Worm (Caenorhabditis elegans): Measurements from ENCODE around the gene set-19.

The set-19 gene

DNA sequence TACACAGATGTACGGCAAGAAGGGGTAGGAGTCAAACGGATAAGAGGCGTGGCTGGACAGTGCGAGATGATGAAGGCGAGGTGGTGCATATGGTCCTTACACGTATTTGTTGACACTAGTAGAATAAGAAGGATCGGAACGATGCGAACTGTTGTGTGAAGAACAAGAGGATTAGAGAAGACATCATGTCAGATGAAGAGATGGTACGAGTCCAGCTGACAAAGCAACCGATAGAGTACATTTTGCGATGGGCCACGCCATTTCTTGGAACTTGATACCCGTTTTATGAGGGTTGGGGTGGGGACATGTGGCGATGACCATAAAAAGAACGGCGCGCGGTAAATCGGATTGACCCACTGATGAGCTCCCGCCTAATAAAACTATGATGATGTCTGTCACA, 18.4 kb upstream of the set-19 start:
- TF ChIP-seq W03F9.2 (tag; optimal IDR thresholded peaks at IDR 0.05) (no peak), him-1 (tag; optimal IDR thresholded peaks at IDR 0.05) (no peak), dao-5 (tag; optimal IDR thresholded peaks at IDR 0.05) (no peak)

DNA sequence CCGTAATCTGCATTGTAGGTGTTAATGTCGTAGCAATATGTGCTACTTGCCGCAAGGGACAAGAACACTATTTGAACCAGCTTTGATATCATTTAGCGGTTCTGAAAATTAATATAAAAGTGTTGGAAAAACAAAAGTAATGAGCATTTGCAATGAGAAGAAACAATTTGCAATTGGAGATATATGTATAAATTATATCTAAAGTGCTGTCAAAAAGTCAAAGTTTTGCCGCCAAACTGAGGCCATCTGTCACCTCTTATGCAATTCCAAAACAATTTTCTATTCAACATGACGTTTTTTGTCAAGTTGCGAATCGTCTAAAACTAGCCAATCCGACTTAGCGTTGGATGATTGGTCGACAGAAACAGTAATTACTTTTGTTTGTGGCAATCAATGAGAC, 17.2 kb upstream of the set-19 start, which contains the start of gene W01C8.5:
Gene W01C8.5 (minus strand): TSS at position 101 of the 400 bp plus-strand sequence.
- TF ChIP-seq W03F9.2 (tag; optimal IDR thresholded peaks at IDR 0.05) (no peak), dao-5 (tag; optimal IDR thresholded peaks at IDR 0.05) (no peak), him-1 (tag; optimal IDR thresholded peaks at IDR 0.05) (no peak)

DNA sequence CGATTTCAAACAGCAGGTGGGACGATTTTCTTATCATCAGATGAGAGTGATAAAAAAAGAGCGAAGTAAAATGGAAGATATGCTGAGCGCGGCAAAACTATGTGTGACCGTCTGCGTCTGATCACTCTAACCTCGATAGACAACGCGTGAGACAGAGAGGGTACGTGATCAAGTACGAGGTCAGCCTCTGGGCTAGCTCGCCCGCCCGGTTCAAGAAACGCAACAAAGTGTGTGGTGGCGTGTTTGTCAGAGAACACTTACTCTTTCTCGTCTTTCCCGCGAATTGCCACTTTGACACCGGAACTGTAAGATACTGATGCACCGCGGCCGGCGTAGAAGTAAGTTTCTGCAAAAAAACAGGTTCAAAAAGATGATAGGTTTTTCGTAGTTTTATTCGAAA, 16.2 kb upstream of the set-19 start:
- TF ChIP-seq him-1 (tag; optimal IDR thresholded peaks at IDR 0.05) = no peak
- no peak for TF ChIP-seq W03F9.2 (tag; optimal IDR thresholded peaks at IDR 0.05)

DNA sequence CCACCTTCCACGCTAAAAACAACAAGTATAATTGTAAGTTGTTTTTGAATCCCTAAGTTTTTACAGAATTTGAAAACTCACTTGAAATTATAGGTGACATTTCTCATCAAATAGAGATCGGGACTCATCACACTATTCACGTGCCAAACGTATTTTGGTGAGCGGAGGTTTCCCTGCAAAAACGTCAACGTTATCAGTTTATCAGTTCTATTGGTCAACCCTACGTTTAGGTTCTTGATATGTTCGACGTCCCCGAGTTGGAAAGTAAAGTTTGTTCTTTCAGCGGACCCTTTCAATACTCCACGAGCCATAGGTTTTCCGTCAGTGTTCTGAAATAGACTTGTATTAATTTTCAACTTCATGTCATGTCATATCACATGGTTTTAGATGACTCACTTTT, 15.4 kb upstream of the set-19 start:
- no peak for TF ChIP-seq dao-5 (tag; optimal IDR thresholded peaks at IDR 0.05)

DNA sequence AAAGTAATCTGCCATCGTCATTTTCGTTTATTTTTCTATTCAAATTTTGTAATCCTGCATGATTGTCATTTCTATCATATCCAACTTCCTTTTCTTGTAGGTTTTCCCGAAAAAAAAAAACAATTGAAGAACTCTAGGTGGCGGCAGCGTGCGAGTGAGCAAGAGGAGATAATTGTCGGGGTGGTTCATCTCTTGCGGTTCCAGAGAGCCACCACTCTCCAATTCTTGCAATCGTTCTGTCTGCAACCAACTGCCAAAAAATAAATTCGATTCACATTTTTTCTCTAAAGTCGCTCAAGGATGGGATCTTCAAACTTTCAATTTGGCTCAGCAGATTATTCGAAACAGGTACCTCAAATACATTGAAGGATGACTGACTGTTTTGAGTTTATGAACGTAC, 12.1 kb upstream of the set-19 start, which contains the start of gene W01C8.1:
Gene W01C8.1 (plus strand): TSS at position 301 of the 400 bp plus-strand sequence.
- TF ChIP-seq dao-5 (tag; optimal IDR thresholded peaks at IDR 0.05) = no peak
- no peak for TF ChIP-seq W03F9.2 (tag; optimal IDR thresholded peaks at IDR 0.05)
- TF ChIP-seq him-1 (tag; optimal IDR thresholded peaks at IDR 0.05) = no peak

DNA sequence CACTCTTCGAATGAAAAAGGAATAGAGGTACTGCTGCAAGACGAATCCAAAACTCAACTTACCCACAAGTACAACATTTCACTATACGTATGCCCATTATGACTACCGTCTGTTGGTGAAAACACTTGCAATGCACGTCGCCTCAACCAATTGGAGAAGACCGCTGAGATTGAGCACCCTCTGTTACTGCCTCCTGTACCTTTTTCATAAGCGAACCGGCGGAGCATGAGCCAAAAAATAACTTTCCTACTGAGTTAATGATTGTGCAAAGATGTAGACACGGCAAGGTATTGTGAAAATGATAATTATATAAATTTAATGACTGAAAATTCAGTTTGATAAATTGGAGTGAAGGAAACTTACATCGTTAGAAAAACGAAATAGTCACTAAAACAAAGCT, 9.1 kb upstream of the set-19 start:
- TF ChIP-seq W03F9.2 (tag; optimal IDR thresholded peaks at IDR 0.05) (no peak), him-1 (tag; optimal IDR thresholded peaks at IDR 0.05) (no peak), dao-5 (tag; optimal IDR thresholded peaks at IDR 0.05) (no peak)

DNA sequence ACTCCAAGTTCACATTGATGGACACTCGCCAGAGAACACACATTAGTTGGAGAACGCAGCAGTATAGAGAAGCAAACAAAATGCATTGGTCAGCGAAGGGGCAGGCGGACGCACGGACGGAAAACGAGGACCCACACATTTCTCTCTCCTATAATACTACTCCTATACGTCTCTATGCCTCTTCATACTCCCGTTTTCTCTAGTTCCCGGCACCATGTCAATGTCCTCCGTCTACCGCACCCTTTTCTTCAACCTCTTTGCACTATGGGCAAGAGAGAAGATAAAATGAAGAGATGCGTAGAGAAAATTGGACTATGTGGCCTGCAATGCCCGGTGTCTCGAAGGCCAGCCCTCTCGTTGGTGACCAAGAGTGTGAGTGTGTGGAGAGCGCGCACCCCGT, 6.0 kb upstream of the set-19 start, which contains the start of gene set-20:
Gene set-20 (minus strand): TSS at position 94 of the 400 bp plus-strand sequence.
- TF ChIP-seq W03F9.2 (tag; optimal IDR thresholded peaks at IDR 0.05) (no peak), dao-5 (tag; optimal IDR thresholded peaks at IDR 0.05) (no peak), him-1 (tag; optimal IDR thresholded peaks at IDR 0.05) (no peak)

DNA sequence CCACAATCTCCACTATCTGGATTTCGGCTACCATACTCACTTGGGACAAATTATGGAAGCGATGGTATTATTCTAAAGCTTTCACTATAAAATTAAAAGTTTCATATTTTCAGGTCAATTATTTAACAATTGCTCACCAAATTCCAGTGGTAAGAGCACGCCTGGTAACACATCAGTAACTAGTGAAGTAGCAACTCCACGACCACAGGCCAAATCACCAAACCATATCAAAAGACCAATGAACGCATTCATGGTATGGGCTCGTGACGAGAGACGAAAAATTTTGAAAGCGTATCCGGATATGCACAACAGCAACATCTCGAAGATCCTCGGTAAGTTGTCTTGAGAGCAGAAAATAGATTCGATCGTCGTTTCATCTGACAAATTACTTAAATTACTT, 7.4 kb downstream of the set-19 start:
- TF ChIP-seq dao-5 (tag; optimal IDR thresholded peaks at IDR 0.05) (no peak), W03F9.2 (tag; optimal IDR thresholded peaks at IDR 0.05) (no peak), him-1 (tag; optimal IDR thresholded peaks at IDR 0.05) (no peak)

DNA sequence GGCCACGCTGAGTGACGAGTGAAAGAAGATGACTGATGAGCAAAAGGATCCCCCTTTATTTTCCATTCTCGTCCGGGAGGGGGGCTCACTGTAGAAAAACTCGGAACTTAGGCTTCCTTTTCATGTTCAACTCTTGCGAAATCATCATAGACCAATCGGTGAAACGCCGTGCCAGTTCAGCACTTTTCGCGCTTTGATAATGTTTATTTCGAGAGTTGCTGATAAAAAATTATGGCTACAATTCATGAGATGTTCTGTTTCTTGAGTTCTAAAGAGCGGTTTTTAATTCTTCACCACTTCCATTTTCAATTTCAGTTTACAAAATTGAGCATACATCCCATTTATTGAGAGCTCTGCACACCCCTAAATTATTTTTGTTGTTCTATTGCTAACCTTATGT, 9.2 kb downstream of the set-19 start:
- TF ChIP-seq W03F9.2 (tag; optimal IDR thresholded peaks at IDR 0.05) = no peak

DNA sequence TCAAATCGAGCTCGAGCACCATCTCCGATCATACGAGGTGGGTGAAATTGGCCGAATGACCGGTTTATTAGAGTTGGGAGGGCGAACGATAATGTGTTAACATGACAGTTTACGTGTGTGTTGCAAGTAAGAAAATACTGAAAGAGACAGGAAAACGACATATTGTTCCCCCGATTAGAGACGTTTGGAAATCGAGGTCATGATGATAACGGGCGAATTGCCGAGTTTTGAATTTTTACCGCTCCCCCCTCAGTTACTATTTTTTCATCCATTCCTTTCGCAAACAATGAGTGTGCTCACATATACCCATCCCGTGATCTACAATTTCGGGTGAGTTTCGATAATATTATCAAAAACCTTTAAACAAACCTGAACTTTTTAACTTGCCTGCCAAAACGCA, 10.3 kb downstream of the set-19 start:
- TF ChIP-seq him-1 (tag; optimal IDR thresholded peaks at IDR 0.05) (no peak), dao-5 (tag; optimal IDR thresholded peaks at IDR 0.05) (no peak), W03F9.2 (tag; optimal IDR thresholded peaks at IDR 0.05) (no peak)

DNA sequence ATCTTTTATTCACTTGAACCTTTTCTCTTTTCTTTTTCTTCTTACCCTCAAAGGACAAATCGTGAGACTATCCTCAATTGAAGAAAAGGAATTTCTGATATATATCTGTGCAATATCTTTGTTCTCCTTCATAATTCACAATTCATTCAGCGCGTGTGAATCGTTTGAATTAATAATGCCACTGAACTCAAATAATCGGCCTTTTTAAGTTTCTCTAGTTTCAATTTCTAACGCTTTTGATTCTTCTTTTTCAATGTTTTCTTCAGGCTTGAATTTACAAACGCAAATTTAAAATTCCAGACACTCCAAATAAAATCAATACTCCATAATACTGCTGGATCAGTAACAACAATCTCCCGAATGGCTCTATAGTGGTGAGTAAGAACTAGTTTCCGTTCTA, 16.5 kb downstream of the set-19 start, which contains the start of gene egl-13:
Gene egl-13 (plus strand): TSS at position 301 of the 400 bp plus-strand sequence.
- TF ChIP-seq him-1 (tag; optimal IDR thresholded peaks at IDR 0.05) = no peak

DNA sequence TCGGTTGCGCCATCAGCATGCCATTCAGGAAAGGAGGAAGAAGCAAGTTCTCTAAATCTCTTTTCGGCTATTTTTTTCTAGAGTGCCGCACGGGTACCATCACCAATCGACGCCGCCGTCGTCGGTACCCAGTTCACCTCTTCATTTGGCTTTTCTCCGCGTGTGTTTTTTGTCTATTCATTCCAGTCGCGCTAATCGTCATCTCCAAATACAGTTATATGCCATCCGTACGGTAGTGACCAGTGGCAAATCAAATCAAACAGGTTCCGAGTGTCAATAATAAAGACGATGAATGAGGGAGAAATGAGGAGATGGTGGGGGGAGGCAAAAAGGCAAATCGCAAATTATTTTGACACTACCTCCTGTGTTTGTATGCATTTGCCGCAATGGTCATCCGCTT, 18.8 kb downstream of the set-19 start:
- TF ChIP-seq dao-5 (tag; optimal IDR thresholded peaks at IDR 0.05) (no peak), W03F9.2 (tag; optimal IDR thresholded peaks at IDR 0.05) (no peak)

DNA sequence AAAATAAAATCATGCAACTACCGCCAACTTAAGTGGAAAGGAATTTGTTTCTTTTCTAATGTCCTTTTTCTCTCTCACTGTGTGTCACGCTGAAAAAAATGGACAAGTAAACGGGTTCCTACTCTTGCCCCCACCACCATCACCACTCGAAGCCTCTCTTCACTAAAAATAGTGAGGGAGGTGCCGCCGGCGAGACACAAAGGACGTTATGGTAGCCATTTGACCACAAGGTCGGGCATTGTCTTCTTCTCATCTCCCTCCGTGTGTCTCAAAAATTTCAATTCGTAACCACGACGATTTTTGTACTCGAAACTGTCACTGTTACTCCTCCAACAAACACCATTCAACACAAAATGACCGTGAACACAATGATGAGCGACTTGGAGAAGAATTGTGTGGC, 20.4 kb downstream of the set-19 start, which contains the start of gene T22B7.22:
Gene T22B7.22 (plus strand): TSS at position 354 of the 400 bp plus-strand sequence.
- TF ChIP-seq W03F9.2 (tag; optimal IDR thresholded peaks at IDR 0.05) = no peak
- no peak for TF ChIP-seq dao-5 (tag; optimal IDR thresholded peaks at IDR 0.05)
- no peak for TF ChIP-seq him-1 (tag; optimal IDR thresholded peaks at IDR 0.05)

DNA sequence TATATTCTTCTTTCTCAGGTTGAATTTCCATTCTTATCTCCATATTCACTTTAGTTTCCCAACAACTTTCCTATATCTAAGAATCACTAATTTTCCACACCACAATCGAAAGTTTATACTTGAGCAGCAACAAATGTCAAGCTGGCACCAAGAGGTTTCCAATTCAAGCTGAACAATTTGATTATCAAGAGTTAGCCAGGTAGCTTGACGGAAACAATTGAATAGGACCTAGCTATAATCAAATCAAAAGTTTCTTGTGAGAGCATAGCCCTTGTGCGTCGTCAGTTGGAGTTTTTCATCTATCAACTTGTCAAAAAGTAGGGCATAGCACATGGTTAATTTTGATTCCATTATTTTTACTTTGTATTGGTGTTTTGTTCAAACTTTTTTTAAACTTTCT, 24.4 kb downstream of the set-19 start:
- TF ChIP-seq W03F9.2 (tag; optimal IDR thresholded peaks at IDR 0.05) = no peak
- TF ChIP-seq him-1 (tag; optimal IDR thresholded peaks at IDR 0.05) = no peak
- TF ChIP-seq dao-5 (tag; optimal IDR thresholded peaks at IDR 0.05) = no peak

DNA sequence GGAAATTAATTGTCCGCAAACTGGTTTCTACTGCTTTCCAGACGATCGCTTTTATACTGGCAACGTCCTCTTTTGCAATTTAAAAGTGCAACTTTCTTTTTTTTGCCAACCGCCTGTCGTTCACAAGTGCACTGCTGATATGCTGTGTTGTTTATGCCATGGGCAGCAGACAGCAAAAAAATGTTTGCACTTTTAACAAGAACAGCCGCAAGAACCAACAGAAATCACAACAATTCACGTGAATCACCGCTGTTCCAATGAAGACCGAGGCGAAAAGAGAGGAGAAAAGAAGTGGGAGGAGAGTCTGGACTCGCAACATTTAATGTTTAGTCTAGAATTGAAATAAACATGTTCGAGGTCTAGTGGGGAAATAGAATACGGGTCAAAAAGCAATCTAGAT, 26.2 kb downstream of the set-19 start, which contains the start of gene T22B7.7:
Gene T22B7.7 (minus strand): TSS at position 262 of the 400 bp plus-strand sequence.
- no peak for TF ChIP-seq dao-5 (tag; optimal IDR thresholded peaks at IDR 0.05)
- no peak for TF ChIP-seq W03F9.2 (tag; optimal IDR thresholded peaks at IDR 0.05)
- no peak for TF ChIP-seq him-1 (tag; optimal IDR thresholded peaks at IDR 0.05)

DNA sequence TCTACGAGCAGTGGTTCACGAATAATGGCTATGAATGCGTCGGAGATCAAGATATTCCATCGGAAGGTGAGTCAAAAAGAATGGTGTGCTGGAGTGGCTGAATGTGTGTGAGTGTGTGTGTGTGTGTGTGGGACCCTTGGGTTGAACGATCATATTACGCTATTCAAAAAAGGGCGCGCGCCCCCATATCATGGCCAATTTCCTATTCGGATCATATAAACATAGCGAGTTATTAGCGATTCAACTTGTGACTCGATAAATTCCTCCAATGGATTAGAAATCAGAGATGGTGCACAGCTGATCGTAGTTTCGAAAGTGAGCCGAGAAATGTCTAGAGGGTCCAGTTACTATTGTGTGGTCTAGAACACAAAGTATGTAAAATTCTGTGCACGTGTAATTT, 32.1 kb downstream of the set-19 start, which contains the start of gene srv-7:
Gene srv-7 (minus strand): TSS at position 101 of the 400 bp plus-strand sequence.
- TF ChIP-seq W03F9.2 (tag; optimal IDR thresholded peaks at IDR 0.05) (no peak), him-1 (tag; optimal IDR thresholded peaks at IDR 0.05) (no peak), dao-5 (tag; optimal IDR thresholded peaks at IDR 0.05) (no peak)
